Fruit fly (Drosophila melanogaster) whole organism, embryonic: ENCODE results near the gene st.

Experiments used
- Asciz ChIP-seq: fragments of 200-800 bp; sonication (Bioruptor generic); optimal IDR thresholded peaks from 2 replicates; lab custom pipeline; 2017; ENCODE audit warnings: missing biosample characterization, mild to moderate bottlenecking, missing genetic modification characterization, missing genetic modification reagents
- CG10147 ChIP-seq: fragments of 200-800 bp; sonication (Bioruptor generic); optimal IDR thresholded peaks from 2 replicates; lab custom pipeline; 2019; ENCODE audit warnings: missing biosample characterization, mild to moderate bottlenecking, missing genetic modification characterization, moderate library complexity
- CG10979 ChIP-seq: fragments of 200-800 bp; sonication (Bioruptor generic); optimal IDR thresholded peaks from 2 replicates; lab custom pipeline; 2018; ENCODE audit warnings: missing biosample characterization, mild to moderate bottlenecking, missing genetic modification characterization, moderate library complexity
- CG11085 ChIP-seq: fragments of 200-800 bp; sonication (Bioruptor generic); IDR thresholded peaks from 2 replicates; pipeline ENCODE4 v1.3.6; 2022; ENCODE audit warnings: missing biosample characterization, missing genetic modification characterization
- CG11504 ChIP-seq: fragments of 200-800 bp; sonication (Bioruptor generic); optimal IDR thresholded peaks from 3 replicates; lab custom pipeline; 2019; ENCODE audit warnings: missing biosample characterization, mild to moderate bottlenecking, missing genetic modification characterization, moderate library complexity
- CG17359 ChIP-seq: fragments of 200-800 bp; sonication (Bioruptor generic); optimal IDR thresholded peaks from 3 replicates; lab custom pipeline; 2018; ENCODE audit warnings: missing biosample characterization, mild to moderate bottlenecking, missing genetic modification characterization, moderate library complexity
- CG18262 ChIP-seq: fragments of 200-800 bp; optimal IDR thresholded peaks from 3 replicates; lab custom pipeline; 2019; ENCODE audit warnings: missing biosample characterization, mild to moderate bottlenecking, missing genetic modification characterization, moderate library complexity
- CG2678 ChIP-seq: fragments of 200-800 bp; sonication (Bioruptor generic); optimal IDR thresholded peaks from 3 replicates; lab custom pipeline; 2019; ENCODE audit warnings: missing biosample characterization, mild to moderate bottlenecking, missing genetic modification characterization, moderate library complexity
- CG2712 ChIP-seq: fragments of 200-800 bp; optimal IDR thresholded peaks from 3 replicates; lab custom pipeline; 2019; ENCODE audit warnings: missing biosample characterization, mild to moderate bottlenecking, missing genetic modification characterization, moderate library complexity
- CG43689 ChIP-seq: fragments of 200-800 bp; sonication (Bioruptor generic); IDR thresholded peaks from 2 replicates; pipeline ENCODE4 v1.3.6; 2022; ENCODE audit warnings: missing biosample characterization, missing genetic modification characterization
- CG4424 ChIP-seq: fragments of 200-800 bp; sonication (Bioruptor generic); optimal IDR thresholded peaks from 3 replicates; lab custom pipeline; 2016; ENCODE audit warnings: missing biosample characterization, missing genetic modification characterization
- CG4730 ChIP-seq: fragments of 200-800 bp; sonication (Bioruptor generic); IDR thresholded peaks from 2 replicates; pipeline ENCODE4 v1.3.6; 2022; ENCODE audit warnings: missing biosample characterization, missing genetic modification characterization
- CG4854 ChIP-seq: fragments of 200-800 bp; sonication (Bioruptor generic); optimal IDR thresholded peaks from 2 replicates; lab custom pipeline; 2016; ENCODE audit warnings: missing biosample characterization, missing genetic modification characterization, inconsistent platforms
- CG6689 ChIP-seq: fragments of 200-800 bp; sonication (Bioruptor generic); IDR thresholded peaks from 2 replicates; pipeline ENCODE4 v1.3.6; 2022; ENCODE audit warnings: missing biosample characterization, missing genetic modification characterization
- CG7271 ChIP-seq: fragments of 200-800 bp; sonication (Bioruptor generic); optimal IDR thresholded peaks from 2 replicates; lab custom pipeline; 2018; ENCODE audit warnings: missing biosample characterization, mild to moderate bottlenecking, missing genetic modification characterization, moderate library complexity
- CG7372 ChIP-seq: fragments of 200-800 bp; sonication (Bioruptor generic); IDR thresholded peaks from 2 replicates; pipeline ENCODE4 v1.3.6; 2022; ENCODE audit warnings: missing biosample characterization, missing genetic modification characterization
- D ChIP-seq, 2 experiments: fragments of 200-800 bp in 1 of 2; fragments of >200 bp in 1 of 2; sonication (Bioruptor generic) in 1 of 2; optimal IDR thresholded peaks; 2 replicates in 1 of 2; 3 replicates in 1 of 2; lab custom pipeline; 2017; ENCODE audit warnings: mild to moderate bottlenecking in 1 of 2, missing biosample characterization in 1 of 2, missing genetic modification characterization in 1 of 2, missing genetic modification reagents in 1 of 2
- Dref ChIP-seq: fragments of 200-800 bp; sonication (Bioruptor generic); IDR thresholded peaks from 2 replicates; pipeline ENCODE4 v1.3.6; 2022; ENCODE audit warnings: missing biosample characterization, missing genetic modification characterization
- Drgx ChIP-seq: fragments of 200-800 bp; sonication (Bioruptor generic); IDR thresholded peaks from 2 replicates; pipeline ENCODE4 v1.3.6; 2022; ENCODE audit warnings: missing biosample characterization, missing genetic modification characterization
- Hr78 ChIP-seq, 2 experiments: fragments of 200-800 bp in 1 of 2; fragments of >200 bp in 1 of 2; sonication (Bioruptor generic) in 1 of 2; optimal IDR thresholded peaks; 2 replicates each; lab custom pipeline; 2017 to 2019; ENCODE audit warnings: missing biosample characterization in 2 of 2, missing genetic modification characterization in 2 of 2, mild to moderate bottlenecking in 1 of 2, moderate library complexity in 1 of 2
- Oli ChIP-seq: fragments of 200-800 bp; sonication (Bioruptor generic); optimal IDR thresholded peaks from 2 replicates; lab custom pipeline; 2018; ENCODE audit warnings: missing biosample characterization, mild to moderate bottlenecking, missing genetic modification characterization, moderate library complexity
- PHDP ChIP-seq: fragments of 200-800 bp; sonication (Bioruptor generic); optimal IDR thresholded peaks from 3 replicates; lab custom pipeline; 2018; ENCODE audit warnings: missing biosample characterization, mild to moderate bottlenecking, missing genetic modification characterization, moderate library complexity
- Pdp1 ChIP-seq, 2 experiments: fragments of 200-800 bp; sonication (Bioruptor generic); optimal IDR thresholded peaks; 3 replicates each; lab custom pipeline; 2016; ENCODE audit warnings: missing biosample characterization in 2 of 2, missing genetic modification characterization in 2 of 2, mild to moderate bottlenecking in 1 of 2, moderate library complexity in 1 of 2
- Rx ChIP-seq: fragments of 200-800 bp; sonication (Bioruptor generic); IDR thresholded peaks from 2 replicates; pipeline ENCODE4 v1.3.6; 2022; ENCODE audit warnings: missing biosample characterization, missing genetic modification characterization
- Six4 ChIP-seq: fragments of 200-800 bp; sonication (Bioruptor generic); optimal IDR thresholded peaks from 2 replicates; lab custom pipeline; 2016; ENCODE audit warnings: missing biosample characterization, missing genetic modification characterization
- Sox100B ChIP-seq: fragments of 200-800 bp; sonication (Bioruptor generic); optimal IDR thresholded peaks from 3 replicates; lab custom pipeline; 2018; ENCODE audit warnings: missing biosample characterization, mild to moderate bottlenecking, missing genetic modification characterization
- Spps ChIP-seq: fragments of 200-800 bp; sonication (Bioruptor generic); optimal IDR thresholded peaks from 2 replicates; lab custom pipeline; 2018; ENCODE audit warnings: missing biosample characterization, mild to moderate bottlenecking, missing genetic modification characterization
- aop ChIP-seq: fragments of 200-800 bp; sonication (Bioruptor generic); IDR thresholded peaks from 2 replicates; pipeline ENCODE4 v1.3.6; 2022; ENCODE audit warnings: missing biosample characterization, missing genetic modification characterization
- bigmax ChIP-seq: fragments of 200-800 bp; sonication (Bioruptor generic); optimal IDR thresholded peaks from 2 replicates; lab custom pipeline; 2018; ENCODE audit warnings: missing biosample characterization, mild to moderate bottlenecking, missing genetic modification characterization
- bsh ChIP-seq, 2 experiments: fragments of 200-800 bp; sonication (Bioruptor generic); optimal IDR thresholded peaks; 2 replicates each; lab custom pipeline; 2017 to 2018; ENCODE audit warnings: mild to moderate bottlenecking in 2 of 2, missing biosample characterization in 2 of 2, missing genetic modification characterization in 2 of 2, moderate library complexity in 1 of 2
- chif ChIP-seq, 2 experiments: fragments of 200-800 bp; sonication (Bioruptor generic); optimal IDR thresholded peaks; 3 replicates each; lab custom pipeline; 2016; ENCODE audit warnings: missing biosample characterization in 2 of 2, missing genetic modification characterization in 2 of 2
- da ChIP-seq: fragments of 200-800 bp; sonication (Bioruptor generic); optimal IDR thresholded peaks from 2 replicates; lab custom pipeline; 2016; ENCODE audit warnings: missing biosample characterization, missing genetic modification characterization
- danr ChIP-seq: fragments of 200-800 bp; sonication (Bioruptor generic); IDR thresholded peaks from 2 replicates; pipeline ENCODE4 v1.3.6; 2022; ENCODE audit warnings: missing biosample characterization, missing genetic modification characterization
- ftz-f1 ChIP-seq: fragments of 200-800 bp; sonication (Bioruptor generic); optimal IDR thresholded peaks from 2 replicates; lab custom pipeline; 2016; ENCODE audit warnings: missing biosample characterization, missing genetic modification characterization
- gcm ChIP-seq: fragments of 200-800 bp; sonication (Bioruptor generic); optimal IDR thresholded peaks from 2 replicates; lab custom pipeline; 2019; ENCODE audit warnings: missing biosample characterization, mild to moderate bottlenecking, missing genetic modification characterization, moderate library complexity
- gem ChIP-seq: fragments of 200-800 bp; sonication (Bioruptor generic); optimal IDR thresholded peaks from 2 replicates; lab custom pipeline; 2019; ENCODE audit warnings: missing biosample characterization, mild to moderate bottlenecking, missing genetic modification characterization, moderate library complexity
- grau ChIP-seq: fragments of 200-800 bp; optimal IDR thresholded peaks from 3 replicates; lab custom pipeline; 2019; ENCODE audit warnings: missing biosample characterization, mild to moderate bottlenecking, missing genetic modification characterization, moderate library complexity
- gsb ChIP-seq: fragments of 200-800 bp; sonication (Bioruptor generic); IDR thresholded peaks from 2 replicates; pipeline ENCODE4 v1.3.6; 2022; ENCODE audit warnings: missing biosample characterization, missing genetic modification characterization
- jumu ChIP-seq: fragments of 200-800 bp; sonication (Bioruptor generic); optimal IDR thresholded peaks from 3 replicates; lab custom pipeline; 2016; ENCODE audit warnings: missing biosample characterization, missing genetic modification characterization
- lov ChIP-seq, 2 experiments: fragments of 200-800 bp in 1 of 2; fragments of >200 bp in 1 of 2; sonication (Bioruptor generic) in 1 of 2; IDR thresholded peaks in 1 of 2; optimal IDR thresholded peaks in 1 of 2; 2 replicates in 1 of 2; 3 replicates in 1 of 2; pipeline versions ENCODE4 v1.3.6 to Lab custom; 2017 to 2022; ENCODE audit warnings: missing biosample characterization in 1 of 2, missing genetic modification characterization in 1 of 2
- mirr ChIP-seq: fragments of 200-800 bp; sonication (Bioruptor generic); optimal IDR thresholded peaks from 3 replicates; lab custom pipeline; 2018; ENCODE audit warnings: missing biosample characterization, mild to moderate bottlenecking, missing genetic modification characterization
- nmo ChIP-seq: fragments of 200-800 bp; sonication (Bioruptor generic); optimal IDR thresholded peaks from 2 replicates; lab custom pipeline; 2018; ENCODE audit warnings: missing biosample characterization, mild to moderate bottlenecking, missing genetic modification characterization, moderate library complexity
- pan ChIP-seq, 4 experiments: fragments of >200 bp in 3 of 4; fragments of 200-800 bp in 1 of 4; sonication (Bioruptor generic) in 1 of 4; optimal IDR thresholded peaks in 3 of 4; IDR thresholded peaks in 1 of 4; 2 replicates each; pipeline versions ENCODE4 v1.3.6 to Lab custom; 2017 to 2022; ENCODE audit warnings: missing biosample characterization in 2 of 4, missing genetic modification characterization in 2 of 4, mixed read lengths in 1 of 4
- phol ChIP-seq: fragments of 200-800 bp; sonication (Bioruptor generic); optimal IDR thresholded peaks from 3 replicates; lab custom pipeline; 2018; ENCODE audit warnings: missing biosample characterization, mild to moderate bottlenecking, missing genetic modification characterization, moderate library complexity
- run ChIP-seq: fragments of 200-800 bp; sonication (Bioruptor generic); optimal IDR thresholded peaks from 3 replicates; lab custom pipeline; 2018; ENCODE audit warnings: missing biosample characterization, mild to moderate bottlenecking, missing genetic modification characterization
- tll ChIP-seq, 2 experiments: fragments of 200-800 bp in 1 of 2; fragments of >200 bp in 1 of 2; sonication (Bioruptor generic) in 1 of 2; optimal IDR thresholded peaks; 2 replicates each; lab custom pipeline; 2017 to 2019; ENCODE audit warnings: missing biosample characterization in 2 of 2, missing genetic modification characterization in 2 of 2, mild to moderate bottlenecking in 1 of 2, moderate library complexity in 1 of 2
- vnd ChIP-seq: fragments of 200-800 bp; sonication (Bioruptor generic); IDR thresholded peaks from 3 replicates; pipeline ENCODE4 v1.3.6; 2022; ENCODE audit warnings: missing biosample characterization, missing genetic modification characterization; ENCODE audit not compliant: partially characterized antibody
- zen ChIP-seq: fragments of 200-800 bp; sonication (Bioruptor generic); optimal IDR thresholded peaks from 3 replicates; lab custom pipeline; 2018; ENCODE audit warnings: missing biosample characterization, mild to moderate bottlenecking, missing genetic modification characterization, moderate library complexity
- zfh2 ChIP-seq: fragments of 200-800 bp; sonication (Bioruptor generic); optimal IDR thresholded peaks from 2 replicates; lab custom pipeline; 2016; ENCODE audit warnings: missing biosample characterization, missing genetic modification characterization

The st gene

DNA sequence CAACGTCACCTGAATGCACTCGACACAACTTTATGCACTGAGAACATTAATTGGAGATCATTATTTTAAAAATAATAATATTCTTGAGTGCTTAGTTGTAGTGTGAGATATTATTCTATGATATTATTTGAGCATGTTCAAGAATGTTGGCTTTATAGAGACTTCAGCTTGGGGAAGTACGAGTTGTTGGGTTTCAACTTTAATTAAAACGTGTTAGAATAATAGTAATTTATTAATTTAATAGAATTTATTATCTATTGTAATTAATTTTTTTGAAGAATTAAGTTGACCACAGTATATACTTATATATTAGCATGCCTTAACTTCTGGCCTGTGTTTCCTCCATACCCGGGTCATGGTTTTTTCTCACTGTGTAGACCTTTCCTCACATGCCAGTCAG is 33.6 kb upstream of the st start (continued):
- TF ChIP-seq Drgx (0 out of 2 replicates have a peak, but pooled peaks have one; percentile 21), bsh (GFP tag; optimal IDR thresholded peaks at IDR 0.05; lab: Kevin White, UChicago) (peak in 1 of 2 experiments; percentile 51), CG4424 (GFP tag; lab: Kevin White, UChicago) (peak; percentile 9), Sox100B (GFP tag; lab: Kevin White, UChicago) (peak; percentile 27), CG2678 (peak; percentile 12), Hr78 (GFP tag; optimal IDR thresholded peaks at IDR 0.05; lab: Kevin White, UChicago) (no peak), chif (GFP tag; optimal IDR thresholded peaks at IDR 0.05; lab: Kevin White, UChicago) (no peak), run (tag; lab: Kevin White, UChicago) (no peak), CG18262 (peak; percentile 32), nmo (GFP tag; lab: Kevin White, UChicago) (peak; percentile 22), CG10979 (tag; lab: Kevin White, UChicago) (peak; percentile 28), CG4854 (GFP tag; lab: Kevin White, UChicago) (no peak), lov (optimal IDR thresholded peaks at IDR 0.05; lab: Kevin White, UChicago) (no peak), lov (GFP tag; IDR thresholded peaks at IDR 0.05; lab: Robert Waterston, UW) (no peak), grau (tag; lab: Kevin White, UChicago) (no peak), Oli (peak; percentile 18), ftz-f1 (GFP tag; lab: Kevin White, UChicago) (no peak), D (optimal IDR thresholded peaks at IDR 0.05; lab: Kevin White, UChicago) (no peak), D (GFP tag; optimal IDR thresholded peaks at IDR 0.05; lab: Kevin White, UChicago) (peak; percentile 6), pan (optimal IDR thresholded peaks at IDR 0.05; lab: Kevin White, UChicago) (no peak), pan (GFP tag; optimal IDR thresholded peaks at IDR 0.05 in 1 of 2, IDR thresholded peaks at IDR 0.05 in 1 of 2) (no peak), Dref (GFP tag; lab: Robert Waterston, UW) (no peak), CG11085 (no peak), CG11504 (tag; lab: Kevin White, UChicago) (peak; percentile 42), jumu (GFP tag; lab: Kevin White, UChicago) (no peak), CG10147 (GFP tag; lab: Kevin White, UChicago) (no peak), Asciz (GFP tag; lab: Kevin White, UChicago) (peak; percentile 38), CG17359 (tag; lab: Kevin White, UChicago) (peak; percentile 23), CG6689 (GFP tag; lab: Robert Waterston, UW) (0 out of 2 replicates have a peak, but pooled peaks have one; percentile 20), tll (GFP tag; optimal IDR thresholded peaks at IDR 0.05; lab: Kevin White, UChicago) (no peak), CG2712 (tag; lab: Kevin White, UChicago) (peak; percentile 23), gsb (GFP tag; lab: Robert Waterston, UW) (no peak), da (GFP tag; lab: Kevin White, UChicago) (no peak), mirr (GFP tag; lab: Kevin White, UChicago) (no peak), Rx (GFP tag; lab: Robert Waterston, UW) (no peak), gem (tag; lab: Kevin White, UChicago) (peak; percentile 26), gcm (no peak), zfh2 (GFP tag; lab: Kevin White, UChicago) (no peak), danr (no peak), phol (tag; lab: Kevin White, UChicago) (peak; percentile 25)

DNA sequence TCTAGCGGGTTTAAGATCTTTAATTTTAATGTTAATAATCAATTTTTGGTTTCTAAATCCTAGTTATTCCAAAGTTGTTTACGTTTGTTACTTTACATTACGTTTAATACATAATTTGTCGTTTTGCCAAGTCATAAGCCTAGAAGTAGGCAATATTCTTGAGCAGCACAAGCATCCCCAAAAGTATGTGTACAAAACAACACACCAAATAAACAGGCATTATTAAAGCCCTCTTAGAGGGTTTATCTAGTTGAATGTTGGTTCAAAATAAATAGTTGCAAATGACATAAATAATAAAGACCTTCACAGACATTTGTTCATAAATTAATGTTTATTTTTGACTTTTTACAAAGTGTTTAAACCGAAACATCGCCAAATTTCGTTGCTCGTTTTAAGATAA is 27.4 kb upstream of the st start:
- no peak for TF ChIP-seq zen (tag; lab: Kevin White, UChicago)
- no peak for TF ChIP-seq CG7372 (GFP tag; lab: Robert Waterston, UW)
- TF ChIP-seq CG11504 (tag; lab: Kevin White, UChicago), result peak; percentile 36
- no peak for TF ChIP-seq vnd (GFP tag; lab: Robert Waterston, UW)
- no peak for TF ChIP-seq aop (GFP tag; lab: Robert Waterston, UW)
- TF ChIP-seq CG7271, result no peak
- TF ChIP-seq CG4730, result no peak
- no peak for TF ChIP-seq Oli
- no peak for TF ChIP-seq CG43689 (GFP tag; lab: Robert Waterston, UW)
- TF ChIP-seq Spps (tag; lab: Kevin White, UChicago), result no peak
- TF ChIP-seq PHDP, result no peak
- TF ChIP-seq bigmax (GFP tag; lab: Kevin White, UChicago), result no peak
- TF ChIP-seq Six4 (GFP tag; lab: Kevin White, UChicago), result no peak
- peak in 1 of 2 experiments; percentile 28 for TF ChIP-seq Pdp1 (GFP tag; optimal IDR thresholded peaks at IDR 0.05; lab: Kevin White, UChicago)
